Worm (Caenorhabditis elegans) whole organism, L1 larva: ENCODE results near the gene ZK512.1.

ENCODE experiments used
- ama-1 ChIP-seq: fragments of 150-350 bp; optimal IDR thresholded peaks from 2 replicates; lab custom pipeline; 2014
- unc-30 ChIP-seq: sonication (generic microtip); optimal IDR thresholded peaks from 2 replicates; lab custom pipeline; 2017; ENCODE audit warnings: missing biosample characterization, missing genetic modification characterization

ce11 chrIII:9110270-9110669, 4.5 kb upstream of the ZK512.1 start:
- TF ChIP-seq ama-1 (lab: Kevin White, UChicago) (no peak), unc-30 (tag; lab: Kevin White, UChicago) (no peak)
